Worm (Caenorhabditis elegans): Measurements from ENCODE around the gene K08A2.2.

- TF ChIP-seq egl-27 (tag; optimal IDR thresholded peaks at IDR 0.05) (no peak), lin-13 (GFP tag; optimal IDR thresholded peaks at IDR 0.05) (no peak), unc-62 (GFP tag; optimal IDR thresholded peaks at IDR 0.05) (no peak), ztf-4 (tag; optimal IDR thresholded peaks at IDR 0.05) (no peak), ZK546.5 (tag; optimal IDR thresholded peaks at IDR 0.05) (no peak), lin-11 (tag; optimal IDR thresholded peaks at IDR 0.05) (no peak), unc-39 (tag; optimal IDR thresholded peaks at IDR 0.05) (no peak), ztf-11 (tag; optimal IDR thresholded peaks at IDR 0.05) (no peak), nhr-12 (tag; optimal IDR thresholded peaks at IDR 0.05) (no peak), alr-1 (tag; optimal IDR thresholded peaks at IDR 0.05) (no peak)
Observed at ce11 chrII:2985446-2985845, 6.0 kb upstream of the K08A2.2 start.

Measured in whole organism, L2 larva.